Fruit fly (Drosophila melanogaster): ENCODE results near the gene CG1792.

Gene CG1792

DNA sequence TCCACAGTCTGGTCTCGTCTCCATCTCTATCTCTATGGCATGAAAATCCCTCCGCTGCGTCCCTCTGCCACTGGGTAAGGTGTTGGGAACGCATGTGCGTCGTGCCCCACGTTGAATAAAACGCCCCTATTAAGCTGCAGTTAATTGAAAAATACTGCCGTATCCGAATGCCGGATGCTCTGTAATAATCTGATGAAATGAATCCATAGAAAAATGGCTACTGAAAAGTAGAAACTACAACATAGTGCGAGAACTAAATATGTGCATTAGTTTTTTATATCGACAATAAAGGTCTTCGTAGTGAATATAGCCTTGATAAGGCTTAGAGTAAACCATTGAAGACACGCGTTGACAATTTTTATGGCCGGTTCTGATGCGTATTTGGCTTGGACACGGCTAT, 49.4 kb upstream of the CG1792 start (continued):
- TF ChIP-seq scrt (GFP tag; optimal IDR thresholded peaks at IDR 0.05) (no peak), CG34422 (GFP tag; IDR thresholded peaks at IDR 0.05) (0 out of 3 replicates have a peak, but pooled peaks have one; percentile 13), CG9797 (GFP tag; optimal IDR thresholded peaks at IDR 0.05) (no peak), MTF-1 (GFP tag; optimal IDR thresholded peaks at IDR 0.05; ENCODE audit: borderline replicate concordance) (no peak), trh (GFP tag; optimal IDR thresholded peaks at IDR 0.05) (no peak), bbx (GFP tag; IDR thresholded peaks at IDR 0.05; ENCODE audit: partially characterized antibody) (no peak), CG7928 (GFP tag; optimal IDR thresholded peaks at IDR 0.05) (no peak), CG15696 (tag; optimal IDR thresholded peaks at IDR 0.05) (peak; percentile 44), slou (GFP tag; optimal IDR thresholded peaks at IDR 0.05) (no peak), CG8924 (tag; optimal IDR thresholded peaks at IDR 0.05) (peak; percentile 32), p53 (GFP tag; optimal IDR thresholded peaks at IDR 0.05) (no peak), lola (GFP tag; optimal IDR thresholded peaks at IDR 0.05) (peak in 1 of 3 experiments; percentile 65), pros (GFP tag; optimal IDR thresholded peaks at IDR 0.05) (no peak), danr (GFP tag; IDR thresholded peaks at IDR 0.05) (peak; percentile 50; the same call in 1 of the 2 replicates), Lpt (GFP tag; optimal IDR thresholded peaks at IDR 0.05) (no peak), Hr51 (GFP tag; optimal IDR thresholded peaks at IDR 0.05) (no peak), grn (GFP tag; optimal IDR thresholded peaks at IDR 0.05) (no peak), stc (GFP tag; IDR thresholded peaks at IDR 0.05) (peak; percentile 43; the same call in 1 of the 2 replicates), CG6854 (GFP tag; optimal IDR thresholded peaks at IDR 0.05) (no peak), tgo (GFP tag; IDR thresholded peaks at IDR 0.05) (peak; percentile 69), Side (GFP tag; optimal IDR thresholded peaks at IDR 0.05) (no peak), CG4617 (GFP tag; optimal IDR thresholded peaks at IDR 0.05; ENCODE audit: borderline replicate concordance) (no peak), NC2α (GFP tag; optimal IDR thresholded peaks at IDR 0.05) (no peak), lmd (GFP tag; IDR thresholded peaks at IDR 0.05) (peak; percentile 65), Bgb (GFP tag; IDR thresholded peaks at IDR 0.05; ENCODE audit: partially characterized antibody) (no peak), Hsf (GFP tag; optimal IDR thresholded peaks at IDR 0.05) (peak; percentile 16), CG7556 (GFP tag; optimal IDR thresholded peaks at IDR 0.05) (peak; percentile 35), CG1024 (GFP tag; IDR thresholded peaks at IDR 0.05) (peak; percentile 54; the same call in 1 of the 2 replicates), YL-1 (GFP tag; optimal IDR thresholded peaks at IDR 0.05) (no peak), CG10565 (GFP tag; optimal IDR thresholded peaks at IDR 0.05) (no peak), CG15073 (GFP tag; optimal IDR thresholded peaks at IDR 0.05) (no peak), CG10209 (GFP tag; optimal IDR thresholded peaks at IDR 0.05) (peak; percentile 8), dmrt99B (tag; optimal IDR thresholded peaks at IDR 0.05) (no peak), Mrtf (GFP tag; IDR thresholded peaks at IDR 0.05) (peak; percentile 56; the same call in 1 of the 3 replicates), CG31441 (GFP tag; IDR thresholded peaks at IDR 0.05) (peak; percentile 45; the same call in 1 of the 2 replicates), Dll (GFP tag; IDR thresholded peaks at IDR 0.05; ENCODE audit: partially characterized antibody) (no peak), CG10321 (GFP tag; IDR thresholded peaks at IDR 0.05) (0 out of 2 replicates have a peak, but pooled peaks have one; percentile 22), rib (GFP tag; IDR thresholded peaks at IDR 0.05) (no peak), Taf1 (GFP tag; IDR thresholded peaks at IDR 0.05) (no peak), row (GFP tag; IDR thresholded peaks at IDR 0.05) (peak; percentile 70), cad (GFP tag; optimal IDR thresholded peaks at IDR 0.05) (no peak), CG17829 (tag; optimal IDR thresholded peaks at IDR 0.05) (peak; percentile 55), tx (GFP tag; optimal IDR thresholded peaks at IDR 0.05) (no peak), Lhr (GFP tag; optimal IDR thresholded peaks at IDR 0.05) (no peak), CG7372 (GFP tag; IDR thresholded peaks at IDR 0.05) (peak; percentile 54), Sin3A (optimal IDR thresholded peaks at IDR 0.05) (no peak), cato (GFP tag; optimal IDR thresholded peaks at IDR 0.05; ENCODE audit: borderline replicate concordance) (no peak), Sry-β (GFP tag; optimal IDR thresholded peaks at IDR 0.05) (no peak), Dfd (GFP tag; optimal IDR thresholded peaks at IDR 0.05) (no peak), aop (GFP tag; IDR thresholded peaks at IDR 0.05) (no peak)

Measured in whole organism, embryonic.